Fruit fly (Drosophila melanogaster): Measurements from ENCODE around the gene CG43373.
A peak's percentile ranks its signal among the peaks of the same experiment; 100 is the strongest.

CG43373 gene

DNA sequence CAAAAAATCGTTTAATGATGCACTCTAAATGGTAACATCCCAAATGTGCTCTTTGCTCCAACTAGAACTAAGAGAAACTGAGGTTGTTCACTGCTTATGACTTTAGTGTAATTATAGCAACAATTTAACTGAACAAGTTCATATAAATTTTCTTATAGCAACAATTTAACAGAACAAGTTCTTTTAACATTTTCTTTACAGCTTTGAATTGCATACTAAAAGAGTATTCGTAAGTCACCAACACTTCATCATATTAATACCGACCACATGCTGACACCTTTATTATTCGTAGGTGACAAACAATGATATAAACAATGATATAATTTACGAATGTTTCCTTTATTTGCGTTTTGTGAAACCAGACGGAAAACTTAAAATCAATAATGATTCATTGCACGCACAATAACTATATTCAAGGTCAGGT, 48.5 kb downstream of the CG43373 start (continued):
- peak; percentile 50 for TF ChIP-seq gem (tag; optimal IDR thresholded peaks at IDR 0.05)
- no peak for TF ChIP-seq CG33213 (GFP tag; optimal IDR thresholded peaks at IDR 0.05)
- peak; percentile 6 for TF ChIP-seq CG9727 (GFP tag; optimal IDR thresholded peaks at IDR 0.05)
- TF ChIP-seq trem (tag; optimal IDR thresholded peaks at IDR 0.05), result peak; percentile 14
- peak; percentile 36 for TF ChIP-seq phol (tag; optimal IDR thresholded peaks at IDR 0.05)
- TF ChIP-seq CoRest (tag; optimal IDR thresholded peaks at IDR 0.05), result peak; percentile 18
- TF ChIP-seq Hr3 (GFP tag; optimal IDR thresholded peaks at IDR 0.05), result no peak
- peak; percentile 27 for TF ChIP-seq Oli (tag; optimal IDR thresholded peaks at IDR 0.05)
- no peak for TF ChIP-seq tup (GFP tag; optimal IDR thresholded peaks at IDR 0.05)
- TF ChIP-seq CG2712 (tag; optimal IDR thresholded peaks at IDR 0.05), result peak; percentile 28
- peak; percentile 2 for TF ChIP-seq Deaf1 (tag; optimal IDR thresholded peaks at IDR 0.05)
- TF ChIP-seq ase (GFP tag; IDR thresholded peaks at IDR 0.05), result no peak
- TF ChIP-seq lab (GFP tag; optimal IDR thresholded peaks at IDR 0.05), result peak; percentile 7
- peak; percentile 31 for TF ChIP-seq wek (GFP tag; optimal IDR thresholded peaks at IDR 0.05)
- peak; percentile 6 for TF ChIP-seq Camta (GFP tag; optimal IDR thresholded peaks at IDR 0.05)
- TF ChIP-seq Hmr (GFP tag; optimal IDR thresholded peaks at IDR 0.05), result peak; percentile 27
- peak; percentile 23 for TF ChIP-seq Sox102F (GFP tag; optimal IDR thresholded peaks at IDR 0.05)
- peak; percentile 23 for TF ChIP-seq PHDP (tag; optimal IDR thresholded peaks at IDR 0.05)
- peak; percentile 31; the same call in 1 of the 3 replicates for TF ChIP-seq ci (GFP tag; IDR thresholded peaks at IDR 0.05)
- peak in 1 of 2 experiments; percentile 62 for TF ChIP-seq Pdp1 (GFP tag; optimal IDR thresholded peaks at IDR 0.05)

DNA sequence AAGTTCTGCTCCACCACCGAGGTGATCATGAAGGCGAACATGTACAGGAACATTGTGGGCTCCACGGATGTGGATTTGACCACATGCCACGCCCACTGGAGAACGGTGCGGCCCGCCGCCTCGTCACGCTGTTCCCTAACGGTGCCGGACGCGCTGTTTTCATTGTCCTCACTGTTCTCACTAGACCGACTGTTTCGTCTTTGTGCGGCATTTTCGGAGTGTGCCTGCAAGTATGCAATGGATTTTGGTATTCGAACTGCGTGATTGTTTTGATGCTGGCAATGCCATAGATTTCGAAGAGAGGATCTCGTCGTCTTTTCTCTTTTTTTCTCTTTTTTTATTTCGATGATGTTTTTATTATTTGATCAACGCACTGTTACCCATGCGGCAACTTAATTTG, 49.5 kb downstream of the CG43373 start:
- TF ChIP-seq amos (GFP tag; IDR thresholded peaks at IDR 0.05; ENCODE audit: partially characterized antibody), result no peak
- TF ChIP-seq Elba2 (GFP tag; optimal IDR thresholded peaks at IDR 0.05), result no peak
- TF ChIP-seq CG8290 (GFP tag; optimal IDR thresholded peaks at IDR 0.05), result no peak
- TF ChIP-seq CG8290 (tag; optimal IDR thresholded peaks at IDR 0.05), result peak in 1 of 2 experiments; percentile 23
- no peak for TF ChIP-seq bsh (GFP tag; optimal IDR thresholded peaks at IDR 0.05)
- no peak for TF ChIP-seq pho (GFP tag; optimal IDR thresholded peaks at IDR 0.05)
- TF ChIP-seq E2f2 (GFP tag; IDR thresholded peaks at IDR 0.05), result no peak
- TF ChIP-seq Atf6 (GFP tag; IDR thresholded peaks at IDR 0.05), result no peak
- peak; percentile 50 for TF ChIP-seq sens (GFP tag)
- no peak for TF ChIP-seq Camta (GFP tag; optimal IDR thresholded peaks at IDR 0.05)
- no peak for TF ChIP-seq CG32772 (GFP tag; IDR thresholded peaks at IDR 0.05)
- TF ChIP-seq ac (GFP tag; optimal IDR thresholded peaks at IDR 0.05), result no peak
- TF ChIP-seq fd3F (GFP tag; optimal IDR thresholded peaks at IDR 0.05), result no peak
- no peak for TF ChIP-seq CG4707 (GFP tag; optimal IDR thresholded peaks at IDR 0.05)
- no peak for TF ChIP-seq Aef1 (GFP tag; IDR thresholded peaks at IDR 0.05)
- TF ChIP-seq ro (GFP tag; IDR thresholded peaks at IDR 0.05), result no peak
- TF ChIP-seq CG9215 (GFP tag; IDR thresholded peaks at IDR 0.05), result peak; percentile 75
- 0 out of 2 replicates have a peak, but pooled peaks have one; percentile 4 for TF ChIP-seq CG42726 (GFP tag; IDR thresholded peaks at IDR 0.05; ENCODE audit: partially characterized antibody)
- TF ChIP-seq CG31441 (GFP tag; IDR thresholded peaks at IDR 0.05), result no peak
- no peak for TF ChIP-seq zen2 (GFP tag; IDR thresholded peaks at IDR 0.05; ENCODE audit: partially characterized antibody)
- no peak for TF ChIP-seq CG5180 (GFP tag; optimal IDR thresholded peaks at IDR 0.05)
- TF ChIP-seq Hr78 (GFP tag; optimal IDR thresholded peaks at IDR 0.05), result no peak
- no peak for TF ChIP-seq vnd (GFP tag; IDR thresholded peaks at IDR 0.05; ENCODE audit: partially characterized antibody)
- no peak for TF ChIP-seq grau (tag; optimal IDR thresholded peaks at IDR 0.05)
- TF ChIP-seq mld (GFP tag; IDR thresholded peaks at IDR 0.05; ENCODE audit: partially characterized antibody), result no peak
- no peak for TF ChIP-seq Sry-δ (GFP tag; optimal IDR thresholded peaks at IDR 0.05)
- no peak for TF ChIP-seq Pdp1 (GFP tag; optimal IDR thresholded peaks at IDR 0.05)
- no peak for TF ChIP-seq Drgx (GFP tag; IDR thresholded peaks at IDR 0.05)
- no peak for TF ChIP-seq fu2 (GFP tag; optimal IDR thresholded peaks at IDR 0.05)
- no peak for TF ChIP-seq CG7271 (tag; optimal IDR thresholded peaks at IDR 0.05)
- TF ChIP-seq CG9876 (GFP tag; optimal IDR thresholded peaks at IDR 0.05), result no peak
- no peak for TF ChIP-seq unpg (GFP tag; optimal IDR thresholded peaks at IDR 0.05)
